Worm (Caenorhabditis elegans) whole organism, early embryonic: ENCODE data around the gene phy-2.

Experiments used
- B0310.2 ChIP-seq: sonication (generic microtip); optimal IDR thresholded peaks from 2 replicates; lab custom pipeline; 2016; ENCODE audit warnings: mild to moderate bottlenecking, missing genetic modification characterization, missing compliant biosample characterization
- F13C5.2 ChIP-seq: sonication (generic microtip); optimal IDR thresholded peaks from 2 replicates; lab custom pipeline; 2017; ENCODE audit warnings: mild to moderate bottlenecking, missing genetic modification characterization, inconsistent platforms, missing compliant biosample characterization
- ama-1 ChIP-seq: fragments of 150-350 bp; optimal IDR thresholded peaks from 2 replicates; lab custom pipeline; 2014
- ceh-13 ChIP-seq: fragments of 200-800 bp; sonication (Bioruptor generic); optimal IDR thresholded peaks from 2 replicates; lab custom pipeline; 2018; ENCODE audit warnings: mild to moderate bottlenecking, missing genetic modification characterization, missing compliant biosample characterization
- ceh-36 ChIP-seq: sonication (generic microtip); optimal IDR thresholded peaks from 2 replicates; lab custom pipeline; 2016; ENCODE audit warnings: missing genetic modification characterization, inconsistent platforms, missing compliant biosample characterization
- ets-7 ChIP-seq: sonication (generic microtip); optimal IDR thresholded peaks from 2 replicates; lab custom pipeline; 2016; ENCODE audit warnings: missing genotype, missing genetic modification characterization, missing compliant biosample characterization
- flt-1 ChIP-seq: fragments of 200-800 bp; sonication (Bioruptor generic); IDR thresholded peaks from 2 replicates; pipeline ENCODE4 v1.3.6; 2022; ENCODE audit warnings: missing genetic modification characterization, missing compliant biosample characterization
- pes-1 ChIP-seq: fragments of 200-800 bp; sonication (Bioruptor generic); IDR thresholded peaks from 2 replicates; pipeline ENCODE4 v1.3.6; 2022; ENCODE audit warnings: missing genetic modification reagents, missing genetic modification characterization, missing compliant biosample characterization
- scrt-1 ChIP-seq: fragments of 200-800 bp; sonication (Bioruptor generic); IDR thresholded peaks from 2 replicates; pipeline ENCODE4 v1.3.6; 2022; ENCODE audit warnings: missing genetic modification characterization, missing compliant biosample characterization
- tra-4 ChIP-seq: sonication (generic microtip); optimal IDR thresholded peaks from 2 replicates; lab custom pipeline; 2017; ENCODE audit warnings: missing genetic modification characterization, missing compliant biosample characterization

DNA sequence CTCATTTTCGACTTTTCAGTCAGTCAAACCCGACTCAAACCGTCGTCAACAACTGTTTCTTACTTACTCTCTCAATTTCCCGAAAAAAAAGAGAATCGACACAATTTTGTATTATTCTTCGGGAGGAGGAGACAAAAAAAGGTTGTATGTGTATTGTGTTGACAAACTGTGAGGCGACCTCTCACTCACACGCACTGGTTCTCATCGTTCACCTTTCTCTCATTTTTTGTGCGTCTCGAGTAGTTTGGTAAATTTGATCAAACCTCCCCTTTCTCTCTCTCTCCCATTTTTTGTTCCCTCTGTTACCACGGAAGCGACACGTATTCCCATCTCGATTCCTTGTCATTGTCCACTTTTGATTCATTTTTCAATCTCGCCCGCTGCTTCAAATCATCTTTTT lies 17.0 kb downstream of the phy-2 start:
- TF ChIP-seq F13C5.2 (no peak), ama-1 (lab: Kevin White, UChicago) (no peak), ets-7 (tag; lab: Kevin White, UChicago) (no peak), scrt-1 (GFP tag; lab: Robert Waterston, UW) (no peak), flt-1 (GFP tag; lab: Robert Waterston, UW) (no peak), ceh-36 (tag; lab: Kevin White, UChicago) (no peak), tra-4 (no peak), ceh-13 (GFP tag; lab: Kevin White, UChicago) (no peak), B0310.2 (tag; lab: Kevin White, UChicago) (no peak), pes-1 (GFP tag; lab: Robert Waterston, UW) (no peak)
